Fruit fly (Drosophila melanogaster) whole organism, embryonic: ENCODE results near the gene Torsin.

Experiments used
- CG14050 ChIP-seq: fragments of 200-800 bp; sonication (Bioruptor generic); IDR thresholded peaks from 3 replicates; pipeline ENCODE4 v1.3.6; 2022; ENCODE audit warnings: missing biosample characterization, missing genetic modification characterization
- CG17186 ChIP-seq: fragments of 200-800 bp; sonication (Bioruptor generic); optimal IDR thresholded peaks from 3 replicates; lab custom pipeline; 2017; ENCODE audit warnings: missing biosample characterization, missing genetic modification reagents, missing genetic modification characterization
- MBD-R2 ChIP-seq: fragments of 200-800 bp; sonication (Bioruptor generic); IDR thresholded peaks from 2 replicates; pipeline ENCODE4 v1.3.6; 2022; ENCODE audit warnings: missing biosample characterization, missing genetic modification characterization
- mirr ChIP-seq: fragments of 200-800 bp; sonication (Bioruptor generic); optimal IDR thresholded peaks from 3 replicates; lab custom pipeline; 2018; ENCODE audit warnings: missing biosample characterization, mild to moderate bottlenecking, missing genetic modification characterization

- no peak for TF ChIP-seq CG14050 (GFP tag; lab: Robert Waterston, UW)
- no peak for TF ChIP-seq CG17186 (GFP tag; lab: Kevin White, UChicago)
- no peak for TF ChIP-seq MBD-R2
- no peak for TF ChIP-seq mirr (GFP tag; lab: Kevin White, UChicago)
Observed at dm6 chrX:4643887-4644286, 5.9 kb downstream of the Torsin start, which contains the start of gene CG3081.
